Fruit fly (Drosophila melanogaster) whole organism, adult: ENCODE results near the gene Eip63E.

ENCODE experiments used
- CG11617 ChIP-seq: fragments of 200-800 bp; sonication (Bioruptor generic); optimal IDR thresholded peaks from 2 replicates; lab custom pipeline; 2017; ENCODE audit warnings: mild to moderate bottlenecking, missing biosample characterization, missing genetic modification reagents, missing genetic modification characterization
- CG12768 ChIP-seq: fragments of 200-800 bp; sonication (Bioruptor generic); optimal IDR thresholded peaks from 2 replicates; lab custom pipeline; 2017; ENCODE audit warnings: missing biosample characterization, missing genetic modification characterization, mild to moderate bottlenecking, moderate library complexity, missing genetic modification reagents
- CG14711 ChIP-seq: fragments of 200-800 bp; sonication (Bioruptor generic); optimal IDR thresholded peaks from 2 replicates; lab custom pipeline; 2018; ENCODE audit warnings: missing biosample characterization, mild to moderate bottlenecking, missing genetic modification characterization, moderate library complexity
- CG1620 ChIP-seq: fragments of 200-800 bp; sonication (Bioruptor generic); optimal IDR thresholded peaks from 2 replicates; lab custom pipeline; 2016; ENCODE audit warnings: missing biosample characterization, missing genetic modification characterization
- CG33017 ChIP-seq: fragments of 200-800 bp; sonication (Bioruptor generic); optimal IDR thresholded peaks from 2 replicates; lab custom pipeline; 2018; ENCODE audit warnings: missing biosample characterization, mild to moderate bottlenecking, missing genetic modification characterization, moderate library complexity
- CG5204 ChIP-seq: fragments of 200-800 bp; sonication (Bioruptor generic); optimal IDR thresholded peaks from 2 replicates; lab custom pipeline; 2016; ENCODE audit warnings: missing biosample characterization, missing genetic modification characterization
- CG7045 ChIP-seq: fragments of 200-800 bp; sonication (Bioruptor generic); optimal IDR thresholded peaks from 2 replicates; lab custom pipeline; 2017; ENCODE audit warnings: missing biosample characterization, mild to moderate bottlenecking, missing genetic modification characterization
- CG7101 ChIP-seq: fragments of 200-800 bp; sonication (Bioruptor generic); optimal IDR thresholded peaks from 2 replicates; lab custom pipeline; 2018; ENCODE audit warnings: missing biosample characterization, mild to moderate bottlenecking, missing genetic modification characterization, moderate library complexity
- Clk ChIP-seq: fragments of 200-800 bp; sonication (Bioruptor generic); optimal IDR thresholded peaks from 2 replicates; lab custom pipeline; 2017; ENCODE audit warnings: missing biosample characterization, missing genetic modification characterization
- Crg-1 ChIP-seq: fragments of 200-800 bp; sonication (Bioruptor generic); optimal IDR thresholded peaks from 2 replicates; lab custom pipeline; 2016; ENCODE audit warnings: missing biosample characterization, missing genetic modification characterization
- Hr96 ChIP-seq: fragments of 200-800 bp; sonication (Bioruptor generic); optimal IDR thresholded peaks from 2 replicates; lab custom pipeline; 2016; ENCODE audit warnings: missing biosample characterization, missing genetic modification characterization
- Mnt ChIP-seq: fragments of 200-800 bp; sonication (Bioruptor generic); optimal IDR thresholded peaks from 2 replicates; lab custom pipeline; 2016; ENCODE audit warnings: missing biosample characterization, mild to moderate bottlenecking, missing genetic modification characterization
- bab1 ChIP-seq: fragments of 200-800 bp; sonication (Bioruptor generic); optimal IDR thresholded peaks from 3 replicates; lab custom pipeline; 2019; ENCODE audit warnings: missing biosample characterization, mild to moderate bottlenecking, missing genetic modification characterization, moderate library complexity
- cic ChIP-seq: fragments of 200-800 bp; sonication (Bioruptor generic); optimal IDR thresholded peaks from 2 replicates; lab custom pipeline; 2017; ENCODE audit warnings: missing biosample characterization, mild to moderate bottlenecking, missing genetic modification characterization, moderate library complexity
- cnc ChIP-seq, 2 experiments: fragments of >200 bp; optimal IDR thresholded peaks; 2 replicates each; lab custom pipeline; 2017
- kay ChIP-seq: fragments of 200-800 bp; sonication (Bioruptor generic); peaks from one replicate; lab custom pipeline; 2016; ENCODE audit warnings: missing biosample characterization, missing genetic modification characterization, borderline replicate concordance
- ovo ChIP-seq: fragments of 200-800 bp; sonication (Bioruptor generic); optimal IDR thresholded peaks from 2 replicates; lab custom pipeline; 2016; ENCODE audit warnings: missing biosample characterization, missing genetic modification characterization
- pad ChIP-seq: fragments of 200-800 bp; sonication (Bioruptor generic); optimal IDR thresholded peaks from 3 replicates; lab custom pipeline; 2017; ENCODE audit warnings: missing biosample characterization, missing genetic modification characterization, mild to moderate bottlenecking, moderate library complexity, missing genetic modification reagents
- tj ChIP-seq: fragments of 200-800 bp; sonication (Bioruptor generic); optimal IDR thresholded peaks from 3 replicates; lab custom pipeline; 2017; ENCODE audit warnings: missing biosample characterization, mild to moderate bottlenecking, missing genetic modification characterization, moderate library complexity
- toe ChIP-seq: fragments of 200-800 bp; sonication (Bioruptor generic); optimal IDR thresholded peaks from 2 replicates; lab custom pipeline; 2016; ENCODE audit warnings: missing biosample characterization, missing genetic modification characterization

Eip63E gene

dm6 chr3L:3544930-3545329 lies 29.4 kb downstream of the Eip63E start:
- TF ChIP-seq kay (GFP tag; lab: Kevin White, UChicago) (no peak), Hr96 (GFP tag; lab: Kevin White, UChicago) (no peak), tj (GFP tag; lab: Kevin White, UChicago) (no peak), Mnt (no peak), cic (no peak), CG1620 (GFP tag; lab: Kevin White, UChicago) (no peak), CG14711 (no peak)

dm6 chr3L:3547113-3547512 lies 31.6 kb downstream of the Eip63E start:
- no peak for TF ChIP-seq pad (GFP tag; lab: Kevin White, UChicago)
- no peak for TF ChIP-seq bab1 (GFP tag; lab: Kevin White, UChicago)
- TF ChIP-seq CG33017 (tag; lab: Kevin White, UChicago), result no peak
- no peak for TF ChIP-seq CG5204

dm6 chr3L:3549468-3549867 lies 33.9 kb downstream of the Eip63E start:
- TF ChIP-seq cic (no peak), Crg-1 (GFP tag; lab: Kevin White, UChicago) (no peak), CG14711 (no peak), tj (GFP tag; lab: Kevin White, UChicago) (no peak), kay (GFP tag; lab: Kevin White, UChicago) (no peak), Hr96 (GFP tag; lab: Kevin White, UChicago) (no peak), CG11617 (GFP tag; lab: Kevin White, UChicago) (no peak), CG7045 (no peak), Clk (no peak), toe (no peak), CG1620 (GFP tag; lab: Kevin White, UChicago) (no peak), bab1 (GFP tag; lab: Kevin White, UChicago) (no peak), ovo (GFP tag; lab: Kevin White, UChicago) (no peak), CG12768 (no peak), CG5204 (no peak)

- TF ChIP-seq CG1620 (GFP tag; lab: Kevin White, UChicago) (no peak), CG33017 (tag; lab: Kevin White, UChicago) (no peak), bab1 (GFP tag; lab: Kevin White, UChicago) (no peak), tj (GFP tag; lab: Kevin White, UChicago) (no peak), CG7101 (no peak), CG12768 (no peak), CG5204 (no peak), ovo (GFP tag; lab: Kevin White, UChicago) (no peak), Mnt (no peak), Hr96 (GFP tag; lab: Kevin White, UChicago) (no peak), CG11617 (GFP tag; lab: Kevin White, UChicago) (no peak), cnc (optimal IDR thresholded peaks at IDR 0.05; lab: Kevin White, UChicago) (no peak)
These were observed 35.5 kb downstream of the Eip63E start for dm6 chr3L:3551008-3551407.

dm6 chr3L:3552313-3552868 lies 36.8 kb downstream of the Eip63E start:
- TF ChIP-seq Hr96 (GFP tag; lab: Kevin White, UChicago), result no peak
- TF ChIP-seq kay (GFP tag; lab: Kevin White, UChicago), result peak; percentile 79

- no peak for TF ChIP-seq pad (GFP tag; lab: Kevin White, UChicago)
- TF ChIP-seq CG33017 (tag; lab: Kevin White, UChicago), result no peak
- no peak for TF ChIP-seq tj (GFP tag; lab: Kevin White, UChicago)
- no peak for TF ChIP-seq CG14711
These were observed 38.4 kb downstream of the Eip63E start for dm6 chr3L:3553932-3554331.

dm6 chr3L:3555094-3555493 lies 39.5 kb downstream of the Eip63E start:
- no peak for TF ChIP-seq CG1620 (GFP tag; lab: Kevin White, UChicago)
- TF ChIP-seq CG33017 (tag; lab: Kevin White, UChicago), result no peak
- no peak for TF ChIP-seq ovo (GFP tag; lab: Kevin White, UChicago)
- TF ChIP-seq toe, result no peak
- no peak for TF ChIP-seq CG11617 (GFP tag; lab: Kevin White, UChicago)
- TF ChIP-seq Hr96 (GFP tag; lab: Kevin White, UChicago), result no peak
- no peak for TF ChIP-seq tj (GFP tag; lab: Kevin White, UChicago)
- TF ChIP-seq CG7045, result no peak

dm6 chr3L:3556409-3556808 lies 40.9 kb downstream of the Eip63E start:
- peak; percentile 16 for TF ChIP-seq Hr96 (GFP tag; lab: Kevin White, UChicago)
- no peak for TF ChIP-seq pad (GFP tag; lab: Kevin White, UChicago)
